Fruit fly (Drosophila melanogaster): ENCODE measurements around the gene CG4360.

CG4360 gene

DNA sequence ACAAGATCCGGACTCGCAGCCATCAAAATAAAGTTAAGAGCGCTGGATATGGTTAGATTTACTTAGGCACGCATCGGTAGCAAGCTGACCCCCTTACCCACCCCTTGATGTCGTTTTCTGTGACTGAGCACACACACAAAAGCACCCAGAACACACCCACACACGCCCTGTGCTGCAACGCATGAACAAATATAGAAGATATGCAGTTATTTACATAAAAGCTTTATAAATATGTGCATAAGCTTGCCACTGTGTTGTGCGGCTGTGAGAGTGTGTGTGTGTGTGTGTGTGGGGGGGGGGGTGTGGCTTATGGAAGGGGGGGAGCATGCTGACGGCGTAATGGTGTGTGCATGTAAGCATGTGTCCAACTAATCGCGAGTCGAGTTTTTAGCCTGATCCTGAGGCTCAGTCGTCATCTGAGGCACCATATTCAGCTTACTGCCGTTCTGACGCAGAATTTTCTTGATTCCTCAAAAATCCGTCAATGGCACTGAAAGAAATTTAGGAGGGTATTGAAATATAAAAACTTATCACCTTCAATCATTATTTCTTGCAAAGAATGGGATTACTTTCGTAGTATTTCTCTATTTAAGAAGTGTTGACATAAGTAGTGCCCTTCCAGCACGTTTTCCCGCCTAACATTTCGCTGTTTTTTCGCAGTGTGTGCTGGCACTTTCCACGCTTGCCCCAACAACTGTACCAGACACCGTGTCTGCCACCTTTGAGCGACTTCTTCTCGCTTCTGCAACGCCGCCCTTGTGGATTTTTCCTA is 41.9 kb downstream of the CG4360 start (continued):
- TF ChIP-seq fd85E (GFP tag; optimal IDR thresholded peaks at IDR 0.05) (no peak), CG10631 (GFP tag; optimal IDR thresholded peaks at IDR 0.05) (peak; percentile 64), CG1621 (tag; optimal IDR thresholded peaks at IDR 0.05) (peak; percentile 47), Met (GFP tag; optimal IDR thresholded peaks at IDR 0.05) (peak; percentile 59), CG7368 (GFP tag; optimal IDR thresholded peaks at IDR 0.05) (peak; percentile 9), Blimp-1 (GFP tag; optimal IDR thresholded peaks at IDR 0.05) (no peak), topi (GFP tag; optimal IDR thresholded peaks at IDR 0.05) (peak; percentile 54), Sox102F (GFP tag; optimal IDR thresholded peaks at IDR 0.05) (peak; percentile 25), CG3032 (tag; optimal IDR thresholded peaks at IDR 0.05) (peak; percentile 49), CG32006 (GFP tag; optimal IDR thresholded peaks at IDR 0.05) (peak; percentile 76), OdsH (GFP tag; optimal IDR thresholded peaks at IDR 0.05) (peak; percentile 69), eg (GFP tag; IDR thresholded peaks at IDR 0.05) (peak; percentile 74), pdm3 (GFP tag; optimal IDR thresholded peaks at IDR 0.05) (peak; percentile 65), CG6276 (GFP tag; optimal IDR thresholded peaks at IDR 0.05) (peak; percentile 48), CG4318 (GFP tag; optimal IDR thresholded peaks at IDR 0.05) (peak; percentile 37), Lpt (GFP tag; optimal IDR thresholded peaks at IDR 0.05) (peak; percentile 52), Hr38 (GFP tag; optimal IDR thresholded peaks at IDR 0.05) (no peak), fd59A (GFP tag; optimal IDR thresholded peaks at IDR 0.05) (peak; percentile 54), Smox (GFP tag; optimal IDR thresholded peaks at IDR 0.05) (peak; percentile 38), ss (GFP tag; optimal IDR thresholded peaks at IDR 0.05) (peak; percentile 17 to 41), Eip78C (GFP tag) (peak; percentile 85), fkh (GFP tag; optimal IDR thresholded peaks at IDR 0.05) (peak; percentile 79), net (GFP tag; optimal IDR thresholded peaks at IDR 0.05) (peak; percentile 57), CG3919 (GFP tag; optimal IDR thresholded peaks at IDR 0.05) (peak; percentile 76), vri (GFP tag; optimal IDR thresholded peaks at IDR 0.05) (no peak), CG8119 (GFP tag; IDR thresholded peaks at IDR 0.05) (peak; percentile 58; the same call in 2 of the 3 replicates), CG9139 (GFP tag; optimal IDR thresholded peaks at IDR 0.05) (no peak), spab (GFP tag; optimal IDR thresholded peaks at IDR 0.05) (peak; percentile 54), Hr39 (GFP tag; optimal IDR thresholded peaks at IDR 0.05) (peak; percentile 61), CG15336 (GFP tag; IDR thresholded peaks at IDR 0.05) (peak; percentile 72), acj6 (GFP tag; optimal IDR thresholded peaks at IDR 0.05) (peak; percentile 68), CG6854 (GFP tag; optimal IDR thresholded peaks at IDR 0.05) (no peak), CG31627 (GFP tag; optimal IDR thresholded peaks at IDR 0.05) (peak; percentile 65), svp (GFP tag) (peak; percentile 73), CG6808 (GFP tag; optimal IDR thresholded peaks at IDR 0.05) (peak; percentile 57), esn (GFP tag; optimal IDR thresholded peaks at IDR 0.05) (peak; percentile 58), dsx (GFP tag; optimal IDR thresholded peaks at IDR 0.05; ENCODE audit: poor library complexity, severe bottlenecking) (peak; percentile 16), CG8319 (GFP tag; optimal IDR thresholded peaks at IDR 0.05) (no peak), Hr4 (GFP tag; optimal IDR thresholded peaks at IDR 0.05) (peak; percentile 57), dac (GFP tag; optimal IDR thresholded peaks at IDR 0.05) (peak; percentile 2), CG8632 (GFP tag; optimal IDR thresholded peaks at IDR 0.05) (peak; percentile 45), CG11294 (GFP tag; IDR thresholded peaks at IDR 0.05) (peak; percentile 54), Ets96B (tag; optimal IDR thresholded peaks at IDR 0.05) (peak; percentile 48)
